Worm (Caenorhabditis elegans) whole organism, young adult: Measurements from ENCODE around the gene igdb-1.

Experiments
- hmg-1.2 ChIP-seq: fragments of 200-800 bp; sonication (Bioruptor generic); IDR thresholded peaks from 2 replicates; pipeline ENCODE4 v1.3.6; 2022; ENCODE audit warnings: missing genetic modification reagents, missing genetic modification characterization, missing compliant biosample characterization
- lin-35 ChIP-seq, 3 experiments: fragments of 150-350 bp in 2 of 3; sonication (generic microtip) in 1 of 3; optimal IDR thresholded peaks; 2 replicates each; lab custom pipeline; 2014 to 2018; ENCODE audit warnings: missing biosample characterization in 3 of 3, missing genetic modification characterization in 3 of 3, missing genetic modification reagents in 3 of 3
- nhr-90 ChIP-seq: sonication (generic microtip); optimal IDR thresholded peaks from 2 replicates; lab custom pipeline; 2016; ENCODE audit warnings: missing genotype, mild to moderate bottlenecking, missing genetic modification characterization, missing compliant biosample characterization
- ztf-18 ChIP-seq: sonication (generic microtip); optimal IDR thresholded peaks from 2 replicates; lab custom pipeline; 2016; ENCODE audit warnings: missing genotype, mild to moderate bottlenecking, missing genetic modification characterization, missing compliant biosample characterization
- ztf-6 ChIP-seq: fragments of 200-800 bp; sonication (Bioruptor generic); IDR thresholded peaks from 2 replicates; pipeline ENCODE4 v1.3.6; 2022; ENCODE audit warnings: missing genetic modification reagents, missing genetic modification characterization, missing compliant biosample characterization

ce11 chrIV:12435442-12435841, 43.4 kb upstream of the igdb-1 start, which contains the start of gene irg-4:
- TF ChIP-seq nhr-90 = no peak
- TF ChIP-seq lin-35 (GFP tag; optimal IDR thresholded peaks at IDR 0.05; lab: Kevin White, UChicago) = no peak
- TF ChIP-seq hmg-1.2 (GFP tag; lab: Robert Waterston, UW) = no peak
- TF ChIP-seq ztf-18 (tag; lab: Kevin White, UChicago) = no peak
- no peak for TF ChIP-seq ztf-6
